Worm (Caenorhabditis elegans): Measurements from ENCODE around the gene tif-1A.

Gene tif-1A

ce11 chrIII:3957119-3957739 lies 46.7 kb downstream of the tif-1A start:
- TF ChIP-seq nhr-6 (tag; optimal IDR thresholded peaks at IDR 0.05) = no peak
- 0 out of 2 replicates have a peak, but pooled peaks have one; percentile 53 for TF ChIP-seq egl-43 (GFP tag; IDR thresholded peaks at IDR 0.05)
- TF ChIP-seq dpl-1 (GFP tag; optimal IDR thresholded peaks at IDR 0.05) = no peak
- TF ChIP-seq Y75B8A.6 (GFP tag; IDR thresholded peaks at IDR 0.05) = no peak
- peak; percentile 1 for TF ChIP-seq snpc-4 (tag; optimal IDR thresholded peaks at IDR 0.05)
- no peak for TF ChIP-seq nhr-102 (tag; optimal IDR thresholded peaks at IDR 0.05)
- 0 out of 2 replicates have a peak, but pooled peaks have one; percentile 62 for TF ChIP-seq daf-19 (GFP tag; conservative IDR thresholded peaks at IDR 0.05)
- TF ChIP-seq spr-1 (tag; optimal IDR thresholded peaks at IDR 0.05) = no peak
- peak; percentile 18 for TF ChIP-seq aha-1 (tag)
- no peak for TF ChIP-seq php-3 (GFP tag; IDR thresholded peaks at IDR 0.05)
- TF ChIP-seq lin-39 (tag; optimal IDR thresholded peaks at IDR 0.05) = no peak
- TF ChIP-seq unc-130 (GFP tag; optimal IDR thresholded peaks at IDR 0.05) = no peak

ce11 chrIII:3956293-3956692 lies 47.6 kb downstream of the tif-1A start, which contains the start of gene F37A8.5:
Gene F37A8.5 (plus strand): TSS chrIII:3956624.
- TF ChIP-seq ces-1 (GFP tag; optimal IDR thresholded peaks at IDR 0.05) (peak; percentile 15), lsy-2 (tag; optimal IDR thresholded peaks at IDR 0.05) (peak in 1 of 2 experiments; percentile 10), mxl-2 (GFP tag; conservative IDR thresholded peaks at IDR 0.05) (no peak)

ce11 chrIII:3955674-3956073 lies 48.2 kb downstream of the tif-1A start:
- no peak for TF ChIP-seq ztf-7 (tag; optimal IDR thresholded peaks at IDR 0.05)
- TF ChIP-seq lin-29 (GFP tag; IDR thresholded peaks at IDR 0.05) = no peak
- peak; percentile 69 for TF ChIP-seq mep-1 (tag; optimal IDR thresholded peaks at IDR 0.05)
- TF ChIP-seq hmg-1.1 (GFP tag; IDR thresholded peaks at IDR 0.05) = peak; percentile 62
- no peak for TF ChIP-seq R02D3.7 (tag; optimal IDR thresholded peaks at IDR 0.05)
- TF ChIP-seq fkh-10 (GFP tag; optimal IDR thresholded peaks at IDR 0.05) = peak; percentile 66
- TF ChIP-seq hif-1 (tag; optimal IDR thresholded peaks at IDR 0.05) = peak in 1 of 2 experiments; percentile 10
- TF ChIP-seq nhr-76 (tag; optimal IDR thresholded peaks at IDR 0.05) = no peak
- no peak for TF ChIP-seq ceh-32 (tag; optimal IDR thresholded peaks at IDR 0.05; ENCODE audit: poor library complexity)
- TF ChIP-seq mxl-3 (GFP tag; optimal IDR thresholded peaks at IDR 0.05) = no peak
- peak in 1 of 2 experiments; percentile 57 for TF ChIP-seq unc-62 (GFP tag; optimal IDR thresholded peaks at IDR 0.05 in 1 of 2)
- TF ChIP-seq unc-62 (tag; optimal IDR thresholded peaks at IDR 0.05) = no peak
- no peak for TF ChIP-seq daf-8 (GFP tag; IDR thresholded peaks at IDR 0.05)
- TF ChIP-seq T20F7.1 (GFP tag; optimal IDR thresholded peaks at IDR 0.05) = no peak
- no peak for TF ChIP-seq Y5F2A.4 (GFP tag; optimal IDR thresholded peaks at IDR 0.05)
- TF ChIP-seq daf-19 (GFP tag; conservative IDR thresholded peaks at IDR 0.05) = no peak
- TF ChIP-seq nhr-11 (tag; optimal IDR thresholded peaks at IDR 0.05) = peak; percentile 49
- TF ChIP-seq lsy-2 (tag; optimal IDR thresholded peaks at IDR 0.05) = peak in 1 of 2 experiments; percentile 69
- no peak for TF ChIP-seq lin-13 (GFP tag; optimal IDR thresholded peaks at IDR 0.05)
- no peak for TF ChIP-seq rbr-2 (tag; optimal IDR thresholded peaks at IDR 0.05)
- no peak for TF ChIP-seq ceh-62 (tag; optimal IDR thresholded peaks at IDR 0.05)
- no peak for TF ChIP-seq nhr-25 (tag; optimal IDR thresholded peaks at IDR 0.05; ENCODE audit: borderline replicate concordance, insufficient read depth)
- no peak for TF ChIP-seq dve-1 (tag; optimal IDR thresholded peaks at IDR 0.05; ENCODE audit: insufficient read depth)
- no peak for TF ChIP-seq F49E8.2 (tag; optimal IDR thresholded peaks at IDR 0.05; ENCODE audit: borderline replicate concordance)
- no peak for TF ChIP-seq madf-9 (GFP tag; conservative IDR thresholded peaks at IDR 0.05)
- no peak for TF ChIP-seq sdz-12 (GFP tag; optimal IDR thresholded peaks at IDR 0.05)
- no peak for TF ChIP-seq pha-4 (GFP tag; IDR thresholded peaks at IDR 0.05)
- TF ChIP-seq pha-4 (tag; optimal IDR thresholded peaks at IDR 0.05) = no peak
- TF ChIP-seq tag-97 (GFP tag; IDR thresholded peaks at IDR 0.05) = no peak
- peak; percentile 14 for TF ChIP-seq F37D6.2 (tag; optimal IDR thresholded peaks at IDR 0.05)
- peak; percentile 52 for TF ChIP-seq mes-2 (tag; optimal IDR thresholded peaks at IDR 0.05; ENCODE audit: poor library complexity, severe bottlenecking)
- no peak for TF ChIP-seq nhr-237 (tag; optimal IDR thresholded peaks at IDR 0.05)
- no peak for TF ChIP-seq ztf-11 (tag; optimal IDR thresholded peaks at IDR 0.05)
- TF ChIP-seq T26A8.4 (GFP tag; IDR thresholded peaks at IDR 0.05) = no peak
- peak; percentile 1 for TF ChIP-seq hlh-11 (tag; optimal IDR thresholded peaks at IDR 0.05)

Data from whole organism, L4 larva.